Worm (Caenorhabditis elegans): ENCODE data around the gene fbxb-53.

DNA sequence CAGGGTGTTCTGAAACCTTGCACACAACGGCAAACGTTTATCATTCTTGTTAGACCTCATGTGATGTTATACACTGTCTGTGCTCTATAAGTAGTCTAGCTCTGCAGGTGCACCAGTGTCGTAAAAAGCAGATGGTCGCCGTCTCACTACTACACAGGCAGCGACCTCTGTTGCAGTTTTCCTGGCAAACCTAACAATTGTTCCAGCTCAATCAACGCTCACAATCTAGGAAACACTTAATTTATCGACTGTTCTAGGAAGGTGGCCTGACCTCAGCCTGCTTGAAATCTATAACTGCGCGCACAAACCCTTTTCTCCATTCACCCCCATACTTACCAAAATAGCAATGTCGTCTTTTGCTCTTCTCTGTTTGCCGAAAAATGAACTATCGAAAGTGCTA, 32.4 kb upstream of the fbxb-53 start, which contains the start of gene fbxb-11:
- TF ChIP-seq nhr-2 (tag; optimal IDR thresholded peaks at IDR 0.05) (no peak), snpc-4 (tag; optimal IDR thresholded peaks at IDR 0.05) (no peak), nhr-28 (tag; optimal IDR thresholded peaks at IDR 0.05) (no peak), ztf-11 (tag; optimal IDR thresholded peaks at IDR 0.05) (no peak), lsy-2 (tag; optimal IDR thresholded peaks at IDR 0.05) (no peak), elt-1 (tag; optimal IDR thresholded peaks at IDR 0.05; ENCODE audit: borderline replicate concordance, insufficient read depth) (no peak), elt-3 (tag; optimal IDR thresholded peaks at IDR 0.05) (no peak), hlh-1 (tag; optimal IDR thresholded peaks at IDR 0.05) (no peak), lin-13 (tag; optimal IDR thresholded peaks at IDR 0.05) (no peak), nhr-237 (tag; optimal IDR thresholded peaks at IDR 0.05) (no peak), unc-39 (tag; optimal IDR thresholded peaks at IDR 0.05) (no peak), nhr-12 (tag; optimal IDR thresholded peaks at IDR 0.05) (no peak), lin-32 (GFP tag; optimal IDR thresholded peaks at IDR 0.05) (no peak), zip-8 (tag; optimal IDR thresholded peaks at IDR 0.05) (no peak)

Measured in whole organism, mixed stage, embryonic.